Fruit fly (Drosophila melanogaster) S2 (cell line): Measurements from ENCODE around the gene CG33290.

Source experiments
- CG8478 ChIP-seq: fragments of >200 bp; optimal IDR thresholded peaks from 2 replicates; lab custom pipeline; 2018
- CTCF ChIP-seq, 2 experiments: fragments of >200 bp; optimal IDR thresholded peaks; 2 replicates each; lab custom pipeline; 2018

- no peak for TF ChIP-seq CG8478 (lab: Kevin White, UChicago)
- no peak for TF ChIP-seq CTCF (optimal IDR thresholded peaks at IDR 0.05; lab: Kevin White, UChicago)
Observed at dm6 chr3L:21558176-21558871, 16.2 kb downstream of the CG33290 start, which contains the start of gene CG7173.
